Fruit fly (Drosophila melanogaster) whole organism, embryonic: ENCODE measurements around the gene Hinfp.

ENCODE experiments used
- Asciz ChIP-seq: fragments of 200-800 bp; sonication (Bioruptor generic); optimal IDR thresholded peaks from 2 replicates; lab custom pipeline; 2017; ENCODE audit warnings: missing biosample characterization, mild to moderate bottlenecking, missing genetic modification characterization, missing genetic modification reagents
- B-H1 ChIP-seq: fragments of 200-800 bp; sonication (Bioruptor generic); IDR thresholded peaks from 3 replicates; pipeline ENCODE4 v1.3.6; 2022; ENCODE audit warnings: missing biosample characterization, missing genetic modification characterization
- B-H2 ChIP-seq: fragments of 200-800 bp; sonication (Bioruptor generic); optimal IDR thresholded peaks from 2 replicates; lab custom pipeline; 2018; ENCODE audit warnings: missing biosample characterization, mild to moderate bottlenecking, missing genetic modification characterization
- CG12155 ChIP-seq: fragments of 200-800 bp; sonication (Bioruptor generic); optimal IDR thresholded peaks from 3 replicates; lab custom pipeline; 2016; ENCODE audit warnings: missing biosample characterization, missing genetic modification characterization
- CG12299 ChIP-seq: fragments of 200-800 bp; sonication (Bioruptor generic); optimal IDR thresholded peaks from 2 replicates; lab custom pipeline; 2018; ENCODE audit warnings: missing biosample characterization, mild to moderate bottlenecking, missing genetic modification characterization
- CG14050 ChIP-seq: fragments of 200-800 bp; sonication (Bioruptor generic); IDR thresholded peaks from 3 replicates; pipeline ENCODE4 v1.3.6; 2022; ENCODE audit warnings: missing biosample characterization, missing genetic modification characterization
- CG14441 ChIP-seq: fragments of 200-800 bp; sonication (Bioruptor generic); IDR thresholded peaks from 2 replicates; pipeline ENCODE4 v1.3.6; 2022; ENCODE audit warnings: missing biosample characterization, missing genetic modification characterization
- CG14860 ChIP-seq: fragments of 200-800 bp; sonication (Bioruptor generic); IDR thresholded peaks from 3 replicates; pipeline ENCODE4 v1.3.6; 2022; ENCODE audit warnings: missing biosample characterization, missing genetic modification characterization; ENCODE audit not compliant: partially characterized antibody
- CG17186 ChIP-seq: fragments of 200-800 bp; sonication (Bioruptor generic); optimal IDR thresholded peaks from 3 replicates; lab custom pipeline; 2017; ENCODE audit warnings: missing biosample characterization, missing genetic modification reagents, missing genetic modification characterization
- CG17568 ChIP-seq: fragments of 200-800 bp; sonication (Bioruptor generic); optimal IDR thresholded peaks from 2 replicates; lab custom pipeline; 2018; ENCODE audit warnings: missing biosample characterization, mild to moderate bottlenecking, missing genetic modification characterization, moderate library complexity
- CG18619 ChIP-seq: fragments of 200-800 bp; sonication (Bioruptor generic); optimal IDR thresholded peaks from 3 replicates; lab custom pipeline; 2017; ENCODE audit warnings: missing biosample characterization, mild to moderate bottlenecking, missing genetic modification characterization
- CG30020 ChIP-seq: fragments of 200-800 bp; optimal IDR thresholded peaks from 2 replicates; lab custom pipeline; 2019; ENCODE audit warnings: missing biosample characterization, mild to moderate bottlenecking, missing genetic modification characterization, moderate library complexity
- CG3065 ChIP-seq: fragments of 200-800 bp; sonication (Bioruptor generic); optimal IDR thresholded peaks from 2 replicates; lab custom pipeline; 2016; ENCODE audit warnings: missing biosample characterization, missing genetic modification characterization
- CG31224 ChIP-seq: fragments of 200-800 bp; sonication (Bioruptor generic); IDR thresholded peaks from 2 replicates; pipeline ENCODE4 v1.3.6; 2022; ENCODE audit warnings: missing biosample characterization, missing genetic modification characterization
- CG31441 ChIP-seq: fragments of 200-800 bp; sonication (Bioruptor generic); IDR thresholded peaks from 2 replicates; pipeline ENCODE4 v1.3.6; 2022; ENCODE audit warnings: missing biosample characterization, missing genetic modification characterization
- CG33213 ChIP-seq: fragments of 200-800 bp; sonication (Bioruptor generic); optimal IDR thresholded peaks from 3 replicates; lab custom pipeline; 2016; ENCODE audit warnings: missing biosample characterization, missing genetic modification characterization
- CG5245 ChIP-seq: fragments of 200-800 bp; sonication (Bioruptor generic); optimal IDR thresholded peaks from 3 replicates; lab custom pipeline; 2016; ENCODE audit warnings: missing biosample characterization, missing genetic modification characterization
- CG7786 ChIP-seq: fragments of 200-800 bp; sonication (Bioruptor generic); optimal IDR thresholded peaks from 2 replicates; lab custom pipeline; 2016; ENCODE audit warnings: missing biosample characterization, missing genetic modification characterization
- CG7987 ChIP-seq: fragments of 200-800 bp; sonication (Bioruptor generic); optimal IDR thresholded peaks from 2 replicates; lab custom pipeline; 2018; ENCODE audit warnings: missing biosample characterization, mild to moderate bottlenecking, missing genetic modification characterization, moderate library complexity
- CG8089 ChIP-seq: fragments of 200-800 bp; sonication (Bioruptor generic); optimal IDR thresholded peaks from 3 replicates; lab custom pipeline; 2016; ENCODE audit warnings: missing biosample characterization, missing genetic modification characterization
- CG8290 ChIP-seq, 3 experiments: fragments of 200-800 bp; sonication (Bioruptor generic); optimal IDR thresholded peaks; 2 replicates each; lab custom pipeline; 2016 to 2019; ENCODE audit warnings: missing biosample characterization in 3 of 3, missing genetic modification characterization in 3 of 3, mild to moderate bottlenecking in 2 of 3, moderate library complexity in 1 of 3
- CG8944 ChIP-seq: fragments of 200-800 bp; sonication (Bioruptor generic); optimal IDR thresholded peaks from 3 replicates; lab custom pipeline; 2016; ENCODE audit warnings: missing biosample characterization, missing genetic modification characterization
- CG9797 ChIP-seq: fragments of 200-800 bp; sonication (Bioruptor generic); optimal IDR thresholded peaks from 3 replicates; lab custom pipeline; 2018; ENCODE audit warnings: missing biosample characterization, mild to moderate bottlenecking, missing genetic modification characterization
- CkIIα-i1 ChIP-seq: fragments of 200-800 bp; sonication (Bioruptor generic); IDR thresholded peaks from 2 replicates; pipeline ENCODE4 v1.3.6; 2022; ENCODE audit warnings: missing biosample characterization, missing genetic modification characterization
- D19A ChIP-seq: fragments of 200-800 bp; optimal IDR thresholded peaks from 3 replicates; lab custom pipeline; 2019; ENCODE audit warnings: missing biosample characterization, mild to moderate bottlenecking, missing genetic modification characterization, moderate library complexity
- E2f2 ChIP-seq: fragments of 200-800 bp; sonication (Bioruptor generic); IDR thresholded peaks from 2 replicates; pipeline ENCODE4 v1.3.6; 2022; ENCODE audit warnings: missing biosample characterization, missing genetic modification characterization
- HLH54F ChIP-seq: fragments of 200-800 bp; sonication (Bioruptor generic); optimal IDR thresholded peaks from 3 replicates; lab custom pipeline; 2016; ENCODE audit warnings: missing biosample characterization, missing genetic modification characterization
- Hmr ChIP-seq: fragments of 200-800 bp; sonication (Bioruptor generic); optimal IDR thresholded peaks from 3 replicates; lab custom pipeline; 2017; ENCODE audit warnings: mild to moderate bottlenecking, missing biosample characterization, missing genetic modification reagents, missing genetic modification characterization
- Hsf ChIP-seq: fragments of 200-800 bp; sonication (Bioruptor generic); optimal IDR thresholded peaks from 3 replicates; lab custom pipeline; 2016; ENCODE audit warnings: missing biosample characterization, missing genetic modification characterization
- MESR4 ChIP-seq: fragments of 200-800 bp; sonication (Bioruptor generic); optimal IDR thresholded peaks from 2 replicates; lab custom pipeline; 2018; ENCODE audit warnings: missing biosample characterization, mild to moderate bottlenecking, missing genetic modification characterization, moderate library complexity
- PHDP ChIP-seq: fragments of 200-800 bp; sonication (Bioruptor generic); optimal IDR thresholded peaks from 3 replicates; lab custom pipeline; 2018; ENCODE audit warnings: missing biosample characterization, mild to moderate bottlenecking, missing genetic modification characterization, moderate library complexity
- Ravus ChIP-seq: fragments of 200-800 bp; sonication (Bioruptor generic); IDR thresholded peaks from 2 replicates; pipeline ENCODE4 v1.3.6; 2022; ENCODE audit warnings: missing biosample characterization, missing genetic modification characterization
- Xrp1 ChIP-seq: fragments of 200-800 bp; sonication (Bioruptor generic); IDR thresholded peaks from 2 replicates; pipeline ENCODE4 v1.3.6; 2022; ENCODE audit warnings: missing biosample characterization, missing genetic modification characterization
- amos ChIP-seq: fragments of 200-800 bp; sonication (Bioruptor generic); IDR thresholded peaks from 2 replicates; pipeline ENCODE4 v1.3.6; 2022; ENCODE audit warnings: missing biosample characterization, missing genetic modification characterization; ENCODE audit not compliant: partially characterized antibody
- br ChIP-seq: fragments of >200 bp; optimal IDR thresholded peaks from 2 replicates; lab custom pipeline; 2017
- chif ChIP-seq, 2 experiments: fragments of 200-800 bp; sonication (Bioruptor generic); optimal IDR thresholded peaks; 3 replicates each; lab custom pipeline; 2016; ENCODE audit warnings: missing biosample characterization in 2 of 2, missing genetic modification characterization in 2 of 2
- gcm2 ChIP-seq: fragments of 200-800 bp; sonication (Bioruptor generic); optimal IDR thresholded peaks from 2 replicates; lab custom pipeline; 2016; ENCODE audit warnings: missing biosample characterization, missing genetic modification characterization
- gro ChIP-seq: fragments of 200-800 bp; sonication (Bioruptor generic); optimal IDR thresholded peaks from 2 replicates; lab custom pipeline; 2016; ENCODE audit warnings: missing biosample characterization, missing genetic modification characterization
- gsb ChIP-seq: fragments of 200-800 bp; sonication (Bioruptor generic); IDR thresholded peaks from 2 replicates; pipeline ENCODE4 v1.3.6; 2022; ENCODE audit warnings: missing biosample characterization, missing genetic modification characterization
- ham ChIP-seq: fragments of 200-800 bp; sonication (Bioruptor generic); IDR thresholded peaks from 2 replicates; pipeline ENCODE4 v1.3.6; 2022; ENCODE audit warnings: missing biosample characterization, missing genetic modification characterization
- kah ChIP-seq: fragments of 200-800 bp; sonication (Bioruptor generic); optimal IDR thresholded peaks from 2 replicates; lab custom pipeline; 2018; ENCODE audit warnings: missing biosample characterization, mild to moderate bottlenecking, missing genetic modification characterization
- lbe ChIP-seq: fragments of 200-800 bp; sonication (Bioruptor generic); optimal IDR thresholded peaks from 2 replicates; lab custom pipeline; 2016; ENCODE audit warnings: missing biosample characterization, mild to moderate bottlenecking, missing genetic modification characterization
- nerfin-1 ChIP-seq: fragments of 200-800 bp; sonication (Bioruptor generic); optimal IDR thresholded peaks from 3 replicates; lab custom pipeline; 2019; ENCODE audit warnings: missing biosample characterization, mild to moderate bottlenecking, missing genetic modification characterization, moderate library complexity
- pnt ChIP-seq: fragments of 200-800 bp; sonication (Bioruptor generic); optimal IDR thresholded peaks from 3 replicates; lab custom pipeline; 2016; ENCODE audit warnings: missing biosample characterization, missing genetic modification characterization
- row ChIP-seq: fragments of 200-800 bp; sonication (Bioruptor generic); IDR thresholded peaks from 3 replicates; pipeline ENCODE4 v1.3.6; 2022; ENCODE audit warnings: missing biosample characterization, missing genetic modification characterization
- sc ChIP-seq, 3 experiments: fragments of >200 bp in 2 of 3; fragments of 200-800 bp in 1 of 3; sonication (Bioruptor generic) in 1 of 3; optimal IDR thresholded peaks; 2 replicates in 2 of 3; 3 replicates in 1 of 3; lab custom pipeline; 2017; ENCODE audit warnings: mild to moderate bottlenecking in 1 of 3, missing biosample characterization in 1 of 3, missing genetic modification characterization in 1 of 3, missing genetic modification reagents in 1 of 3
- sim ChIP-seq: fragments of 200-800 bp; sonication (Bioruptor generic); IDR thresholded peaks from 2 replicates; pipeline ENCODE4 v1.3.6; 2022; ENCODE audit warnings: missing biosample characterization, missing genetic modification characterization
- sisA ChIP-seq: fragments of 200-800 bp; sonication (Bioruptor generic); IDR thresholded peaks from 2 replicates; pipeline ENCODE4 v1.3.6; 2022; ENCODE audit warnings: missing biosample characterization, missing genetic modification characterization
- sob ChIP-seq: fragments of 200-800 bp; sonication (Bioruptor generic); IDR thresholded peaks from 2 replicates; pipeline ENCODE4 v1.3.6; 2022; ENCODE audit warnings: missing biosample characterization, missing genetic modification characterization
- stc ChIP-seq: fragments of 200-800 bp; sonication (Bioruptor generic); IDR thresholded peaks from 2 replicates; pipeline ENCODE4 v1.3.6; 2022; ENCODE audit warnings: missing biosample characterization, missing genetic modification characterization
- z ChIP-seq: fragments of 200-800 bp; sonication (Bioruptor generic); IDR thresholded peaks from 3 replicates; pipeline ENCODE4 v1.3.6; 2022; ENCODE audit warnings: missing biosample characterization, missing genetic modification characterization

The Hinfp gene

dm6 chrX:654949-655348 lies 29.6 kb downstream of the Hinfp start (continued):
- TF ChIP-seq CG17568 (GFP tag; lab: Kevin White, UChicago), result no peak
- TF ChIP-seq B-H1 (GFP tag; lab: Robert Waterston, UW), result peak; percentile 95
- TF ChIP-seq CG18619, result peak; percentile 92
- no peak for TF ChIP-seq CG14860 (GFP tag; lab: Robert Waterston, UW)
- peak; percentile 95 for TF ChIP-seq stc
- no peak for TF ChIP-seq br (lab: Kevin White, UChicago)
- TF ChIP-seq CG12155 (GFP tag; lab: Kevin White, UChicago), result peak; percentile 92
- TF ChIP-seq CG12299 (tag; lab: Kevin White, UChicago), result peak; percentile 92
- peak; percentile 95 for TF ChIP-seq CG5245 (GFP tag; lab: Kevin White, UChicago)
- TF ChIP-seq CG3065 (GFP tag; lab: Kevin White, UChicago), result peak; percentile 87
- peak; percentile 92 for TF ChIP-seq pnt
- peak; percentile 95 for TF ChIP-seq HLH54F (GFP tag; lab: Kevin White, UChicago)
- peak; percentile 96 for TF ChIP-seq PHDP (tag; lab: Kevin White, UChicago)
- TF ChIP-seq CG33213 (GFP tag; lab: Kevin White, UChicago), result peak; percentile 92
- TF ChIP-seq D19A (tag; lab: Kevin White, UChicago), result peak; percentile 88
- TF ChIP-seq sc (optimal IDR thresholded peaks at IDR 0.05; lab: Kevin White, UChicago), result no peak
- TF ChIP-seq sc (GFP tag; optimal IDR thresholded peaks at IDR 0.05; lab: Kevin White, UChicago), result peak; percentile 90
- TF ChIP-seq lbe (GFP tag; lab: Kevin White, UChicago), result peak; percentile 95
- peak; percentile 88 for TF ChIP-seq CG7987 (GFP tag; lab: Kevin White, UChicago)
- peak; percentile 93 for TF ChIP-seq CG8944
- TF ChIP-seq ham, result peak; percentile 82
- peak; percentile 91 for TF ChIP-seq gsb (GFP tag; lab: Robert Waterston, UW)
- peak; percentile 89 for TF ChIP-seq CG17186 (GFP tag; lab: Kevin White, UChicago)
- peak; percentile 96 for TF ChIP-seq gcm2
- peak; percentile 46 for TF ChIP-seq CG9797 (GFP tag; lab: Kevin White, UChicago)
- TF ChIP-seq row (GFP tag; lab: Robert Waterston, UW), result peak; percentile 97
- peak; percentile 95 for TF ChIP-seq Hsf
- TF ChIP-seq CG8290 (GFP tag; optimal IDR thresholded peaks at IDR 0.05; lab: Kevin White, UChicago), result peak; percentile 90
- TF ChIP-seq CG8290 (tag; optimal IDR thresholded peaks at IDR 0.05; lab: Kevin White, UChicago), result peak; percentile 87 to 99
- TF ChIP-seq MESR4 (GFP tag; lab: Kevin White, UChicago), result peak; percentile 55
- TF ChIP-seq B-H2 (GFP tag; lab: Kevin White, UChicago), result peak; percentile 94
- peak; percentile 96 for TF ChIP-seq sisA
- peak; percentile 93 for TF ChIP-seq CG8089 (GFP tag; lab: Kevin White, UChicago)
- TF ChIP-seq Xrp1, result peak; percentile 97
- TF ChIP-seq amos, result no peak
- peak; percentile 88 for TF ChIP-seq gro (GFP tag; lab: Kevin White, UChicago)
- TF ChIP-seq chif (GFP tag; optimal IDR thresholded peaks at IDR 0.05; lab: Kevin White, UChicago), result peak; percentile 92 to 93
- TF ChIP-seq sob (GFP tag; lab: Robert Waterston, UW), result peak; percentile 96
- peak; percentile 89 for TF ChIP-seq kah
- TF ChIP-seq CG14050 (GFP tag; lab: Robert Waterston, UW), result peak; percentile 94
- peak; percentile 93 for TF ChIP-seq sim (GFP tag; lab: Robert Waterston, UW)
- TF ChIP-seq CG31224 (GFP tag; lab: Robert Waterston, UW), result peak; percentile 90
- peak; percentile 96 for TF ChIP-seq Hmr (GFP tag; lab: Kevin White, UChicago)
- TF ChIP-seq nerfin-1 (tag; lab: Kevin White, UChicago), result peak; percentile 94
- TF ChIP-seq Ravus (GFP tag; lab: Robert Waterston, UW), result peak; percentile 90
- 0 out of 3 replicates have a peak, but pooled peaks have one; percentile 53 for TF ChIP-seq z (GFP tag; lab: Robert Waterston, UW)
- TF ChIP-seq CG14441 (GFP tag; lab: Robert Waterston, UW), result peak; percentile 97
- TF ChIP-seq CkIIα-i1 (GFP tag; lab: Robert Waterston, UW), result peak; percentile 84
- TF ChIP-seq CG31441 (GFP tag; lab: Robert Waterston, UW), result peak; percentile 93
- TF ChIP-seq CG30020 (tag; lab: Kevin White, UChicago), result peak; percentile 74
- peak; percentile 96 for TF ChIP-seq CG7786
- peak; percentile 82 for TF ChIP-seq E2f2 (GFP tag; lab: Robert Waterston, UW)
- peak; percentile 94 for TF ChIP-seq Asciz
